Fruit fly (Drosophila melanogaster): ENCODE results near the gene Mob2.

Mob2 gene

DNA sequence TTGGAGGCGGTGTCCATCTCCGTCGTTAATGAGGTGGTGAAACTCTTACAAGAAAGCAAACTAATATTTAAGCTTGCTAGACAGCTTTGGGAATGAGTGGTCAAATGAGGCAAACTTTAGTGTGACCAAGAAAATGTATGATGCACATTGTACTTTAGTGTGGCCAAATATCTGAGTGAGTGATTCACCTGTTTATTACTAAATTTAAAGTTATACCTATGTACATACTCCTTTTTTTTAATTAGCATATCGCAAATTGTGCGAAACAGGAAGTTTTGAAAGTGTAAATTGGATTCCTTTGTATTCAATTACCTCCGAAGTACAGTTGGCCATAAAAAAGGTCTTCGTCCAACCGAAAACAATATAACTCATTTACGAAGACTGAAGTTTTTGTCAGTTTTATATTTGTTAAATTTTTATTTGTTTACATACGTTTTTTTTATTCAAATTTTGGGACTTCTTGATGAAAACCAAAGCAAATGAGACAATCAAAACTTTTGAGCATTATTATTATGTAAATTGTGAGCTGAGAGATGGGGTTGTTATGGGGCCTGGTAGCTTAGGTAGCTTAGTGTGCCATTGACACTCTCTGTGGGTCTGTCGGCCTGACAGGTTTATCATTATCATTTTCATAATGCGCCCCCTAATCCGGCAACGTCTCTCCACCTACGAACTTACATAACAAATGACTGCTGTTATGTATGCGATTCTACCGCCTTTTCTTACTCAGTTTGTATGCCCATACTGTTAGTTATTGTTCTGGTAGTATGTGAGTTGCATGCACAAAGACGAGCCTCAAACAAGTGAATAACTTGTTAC, 22.3 kb downstream of the Mob2 start (continued):
- TF ChIP-seq CG2875 (GFP tag; optimal IDR thresholded peaks at IDR 0.05) (no peak), CG2889 (GFP tag; IDR thresholded peaks at IDR 0.05) (no peak), CG4328 (GFP tag; optimal IDR thresholded peaks at IDR 0.05) (no peak), Med (GFP tag) (peak; percentile 37), CG11247 (GFP tag; IDR thresholded peaks at IDR 0.05) (no peak), CG14860 (GFP tag; IDR thresholded peaks at IDR 0.05; ENCODE audit: partially characterized antibody) (no peak), ham (GFP tag; IDR thresholded peaks at IDR 0.05) (no peak), GATAe (GFP tag; conservative IDR thresholded peaks at IDR 0.05) (no peak), CG1602 (GFP tag; optimal IDR thresholded peaks at IDR 0.05) (no peak), bsh (GFP tag; optimal IDR thresholded peaks at IDR 0.05) (no peak)

DNA sequence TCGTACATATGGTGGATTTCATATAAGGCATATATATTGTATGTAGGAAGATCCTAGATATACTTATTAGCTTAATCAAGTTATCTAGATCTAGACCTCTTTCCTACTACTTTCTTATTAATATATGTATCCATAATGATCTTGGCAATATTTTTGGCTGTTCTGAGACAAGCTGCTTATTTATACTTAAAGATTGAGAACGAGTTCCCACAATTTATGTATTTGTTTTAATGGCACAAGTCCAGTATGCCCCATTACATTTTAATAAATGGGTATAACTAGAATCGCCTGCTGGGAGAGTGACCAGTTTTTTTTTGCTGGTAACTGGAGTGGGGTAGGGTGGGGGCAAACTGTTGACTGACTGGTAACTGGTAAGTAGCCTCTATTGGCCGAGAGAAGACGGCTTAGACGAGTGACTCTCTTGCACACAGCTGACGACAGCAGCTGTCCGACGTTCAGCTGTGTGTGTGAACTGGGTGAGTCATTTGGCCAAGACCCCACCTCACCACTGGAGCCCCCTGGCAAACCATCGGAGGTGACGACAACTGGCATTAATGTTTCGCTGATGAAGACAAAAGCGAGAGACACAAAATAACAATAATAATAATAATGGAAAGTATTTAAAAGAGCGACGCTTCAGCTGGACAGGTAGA, 25.1 kb downstream of the Mob2 start:
- TF ChIP-seq hbn (GFP tag; IDR thresholded peaks at IDR 0.05; ENCODE audit: partially characterized antibody) (no peak), hb (GFP tag; IDR thresholded peaks at IDR 0.05; ENCODE audit: partially characterized antibody) (no peak), sob (GFP tag; IDR thresholded peaks at IDR 0.05) (no peak), eyg (GFP tag; optimal IDR thresholded peaks at IDR 0.05) (no peak), Hsf (GFP tag; optimal IDR thresholded peaks at IDR 0.05) (no peak), kay (GFP tag; optimal IDR thresholded peaks at IDR 0.05) (peak; percentile 79), Usf (GFP tag; optimal IDR thresholded peaks at IDR 0.05) (no peak), Nf-YA (GFP tag; IDR thresholded peaks at IDR 0.05) (no peak), Elba2 (GFP tag; optimal IDR thresholded peaks at IDR 0.05) (no peak), gt (GFP tag; IDR thresholded peaks at IDR 0.05) (no peak), bcd (GFP tag; optimal IDR thresholded peaks at IDR 0.05) (peak; percentile 2), YL-1 (GFP tag; optimal IDR thresholded peaks at IDR 0.05) (no peak), CG6654 (GFP tag; optimal IDR thresholded peaks at IDR 0.05) (no peak), CG5953 (GFP tag; IDR thresholded peaks at IDR 0.05) (no peak), Hr3 (GFP tag; optimal IDR thresholded peaks at IDR 0.05) (no peak), CG7357 (GFP tag; IDR thresholded peaks at IDR 0.05) (no peak), dati (GFP tag; IDR thresholded peaks at IDR 0.05) (no peak), Bgb (GFP tag; IDR thresholded peaks at IDR 0.05; ENCODE audit: partially characterized antibody) (no peak), ttk (GFP tag; IDR thresholded peaks at IDR 0.05) (no peak), PHDP (tag; optimal IDR thresholded peaks at IDR 0.05) (no peak), CG1792 (GFP tag; optimal IDR thresholded peaks at IDR 0.05) (no peak), repo (GFP tag; optimal IDR thresholded peaks at IDR 0.05) (no peak), Doc2 (GFP tag; IDR thresholded peaks at IDR 0.05) (no peak), CG2120 (GFP tag; optimal IDR thresholded peaks at IDR 0.05) (peak; percentile 33), CG7372 (GFP tag; IDR thresholded peaks at IDR 0.05) (no peak), CG2678 (tag; optimal IDR thresholded peaks at IDR 0.05) (no peak), Eip74EF (GFP tag; optimal IDR thresholded peaks at IDR 0.05) (peak in 1 of 2 experiments; percentile 4), Xrp1 (GFP tag; IDR thresholded peaks at IDR 0.05) (peak; percentile 16; the same call in 1 of the 2 replicates), CG15514 (GFP tag; optimal IDR thresholded peaks at IDR 0.05) (no peak), TFAM (GFP tag; optimal IDR thresholded peaks at IDR 0.05) (no peak), CG32767 (GFP tag; IDR thresholded peaks at IDR 0.05) (no peak), NFAT (GFP tag; IDR thresholded peaks at IDR 0.05) (peak; percentile 47), CG2199 (GFP tag; IDR thresholded peaks at IDR 0.05) (no peak), tup (GFP tag; optimal IDR thresholded peaks at IDR 0.05) (no peak), D19B (GFP tag; optimal IDR thresholded peaks at IDR 0.05) (peak; percentile 74), CG18262 (tag; optimal IDR thresholded peaks at IDR 0.05) (no peak), CG18599 (GFP tag; optimal IDR thresholded peaks at IDR 0.05) (no peak), zen (tag; optimal IDR thresholded peaks at IDR 0.05) (no peak)

Measured in whole organism, embryonic.